Worm (Caenorhabditis elegans) whole organism, L4 larva: Measurements from ENCODE around the gene F20B6.5.

Experiments
- F49E8.2 ChIP-seq: sonication (generic microtip); optimal IDR thresholded peaks from 2 replicates; lab custom pipeline; 2016; ENCODE audit warnings: missing compliant biosample characterization, mild to moderate bottlenecking, missing genetic modification characterization, borderline replicate concordance
- T20F7.1 ChIP-seq: fragments of 200-800 bp; sonication (Bioruptor generic); optimal IDR thresholded peaks from 2 replicates; lab custom pipeline; 2018; ENCODE audit warnings: mild to moderate bottlenecking, missing genetic modification characterization, missing compliant biosample characterization
- aha-1 ChIP-seq: fragments of 150-350 bp; peaks from one replicate; lab custom pipeline; 2014; ENCODE audit warnings: missing biosample characterization, missing genetic modification characterization
- aly-2 ChIP-seq: sonication (generic microtip); optimal IDR thresholded peaks from 2 replicates; lab custom pipeline; 2018; ENCODE audit warnings: missing biosample characterization, missing genetic modification characterization
- gei-8 ChIP-seq: fragments of 200-800 bp; sonication (Bioruptor generic); optimal IDR thresholded peaks from 2 replicates; lab custom pipeline; 2018; ENCODE audit warnings: mild to moderate bottlenecking, missing genetic modification characterization, missing compliant biosample characterization
- lin-39 ChIP-seq: fragments of 150-350 bp; optimal IDR thresholded peaks from 2 replicates; lab custom pipeline; 2014; ENCODE audit warnings: missing biosample characterization, missing genetic modification reagents, missing genetic modification characterization
- lsy-2 ChIP-seq, 2 experiments: fragments of 150-350 bp in 1 of 2; sonication (generic microtip) in 1 of 2; optimal IDR thresholded peaks; 2 replicates each; lab custom pipeline; 2014 to 2017; ENCODE audit warnings: missing biosample characterization in 2 of 2, missing genetic modification characterization in 2 of 2

DNA sequence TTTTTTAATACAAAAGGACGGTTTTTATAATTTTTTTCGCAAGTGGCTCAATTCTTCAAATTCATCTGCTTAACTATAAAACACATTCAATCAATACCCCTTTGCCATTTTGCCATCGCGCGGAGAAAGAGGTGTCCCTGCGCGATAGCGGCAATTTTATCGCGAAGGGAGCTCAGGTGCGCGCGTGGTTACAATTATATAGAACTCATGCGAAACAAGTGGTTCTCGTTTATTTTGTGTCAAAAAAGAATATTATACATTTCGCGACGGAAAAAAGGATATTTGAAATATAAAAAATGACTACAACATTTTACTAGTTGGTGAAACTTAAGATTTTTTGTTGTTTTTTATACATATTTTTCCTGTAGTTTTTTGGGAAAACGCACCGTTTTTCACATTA is 9.4 kb upstream of the F20B6.5 start:
- TF ChIP-seq F49E8.2 (tag; lab: Kevin White, UChicago) (peak; percentile 60), aha-1 (peak; percentile 100), gei-8 (GFP tag; lab: Kevin White, UChicago) (peak; percentile 50), aly-2 (tag; lab: Kevin White, UChicago) (no peak), T20F7.1 (GFP tag; lab: Kevin White, UChicago) (peak; percentile 90), lsy-2 (tag; optimal IDR thresholded peaks at IDR 0.05; lab: Kevin White, UChicago) (peak; percentile 97), lin-39 (peak; percentile 87)
